Fruit fly (Drosophila melanogaster) whole organism, wandering third instar larva: Measurements from ENCODE around the gene CG18764.

ENCODE experiments used
- jim ChIP-seq: fragments of 175-275, 200-325 bp; sonication (Bioruptor generic); optimal IDR thresholded peaks from 2 replicates; lab custom pipeline; 2016; ENCODE audit warnings: missing biosample characterization, mild to moderate bottlenecking, missing genetic modification characterization
- psq ChIP-seq: fragments of 200-800 bp; sonication (Bioruptor generic); optimal IDR thresholded peaks from 3 replicates; lab custom pipeline; 2017; ENCODE audit warnings: missing biosample characterization, mild to moderate bottlenecking, missing genetic modification characterization, moderate library complexity

DNA sequence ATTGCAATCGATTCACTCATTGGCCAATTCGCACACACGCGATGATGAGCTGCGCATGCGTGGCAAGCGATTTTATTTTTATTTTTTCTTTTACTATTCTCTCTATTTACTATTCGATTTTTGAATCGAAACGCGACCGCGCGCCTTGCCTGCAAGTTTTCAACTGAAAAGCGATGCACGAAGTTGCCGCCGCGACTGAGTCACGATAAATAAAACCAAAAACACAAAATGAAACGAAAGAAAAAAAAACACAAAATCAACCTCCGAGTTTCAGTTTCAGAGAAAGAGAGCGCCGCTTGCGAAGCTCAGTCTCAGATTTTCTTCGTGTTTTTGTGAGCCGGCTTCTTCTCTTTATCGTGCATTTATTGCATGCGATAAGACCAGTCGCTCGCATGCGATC lies 20.1 kb downstream of the CG18764 start:
- no peak for TF ChIP-seq psq (GFP tag; lab: Kevin White, UChicago)
- TF ChIP-seq jim (GFP tag; lab: Kevin White, UChicago) = no peak
